Fruit fly (Drosophila melanogaster): Measurements from ENCODE around the gene Nadsyn.

Gene Nadsyn

dm6 chrX:13644696-13645393 lies 73.2 kb downstream of the Nadsyn start (continued):
- no peak for TF ChIP-seq CG10669 (GFP tag; optimal IDR thresholded peaks at IDR 0.05)
- TF ChIP-seq Met (GFP tag; optimal IDR thresholded peaks at IDR 0.05): peak; percentile 21
- TF ChIP-seq achi (GFP tag; optimal IDR thresholded peaks at IDR 0.05): peak; percentile 8
- TF ChIP-seq topi (GFP tag; optimal IDR thresholded peaks at IDR 0.05): peak; percentile 30
- TF ChIP-seq net (GFP tag; optimal IDR thresholded peaks at IDR 0.05): peak; percentile 44
- no peak for TF ChIP-seq CG10631 (GFP tag; optimal IDR thresholded peaks at IDR 0.05)
- TF ChIP-seq salr (GFP tag; optimal IDR thresholded peaks at IDR 0.05): peak in 1 of 2 experiments; percentile 0
- peak; percentile 0 for TF ChIP-seq Lpt (GFP tag; optimal IDR thresholded peaks at IDR 0.05)
- no peak for TF ChIP-seq dac (GFP tag; optimal IDR thresholded peaks at IDR 0.05)

DNA sequence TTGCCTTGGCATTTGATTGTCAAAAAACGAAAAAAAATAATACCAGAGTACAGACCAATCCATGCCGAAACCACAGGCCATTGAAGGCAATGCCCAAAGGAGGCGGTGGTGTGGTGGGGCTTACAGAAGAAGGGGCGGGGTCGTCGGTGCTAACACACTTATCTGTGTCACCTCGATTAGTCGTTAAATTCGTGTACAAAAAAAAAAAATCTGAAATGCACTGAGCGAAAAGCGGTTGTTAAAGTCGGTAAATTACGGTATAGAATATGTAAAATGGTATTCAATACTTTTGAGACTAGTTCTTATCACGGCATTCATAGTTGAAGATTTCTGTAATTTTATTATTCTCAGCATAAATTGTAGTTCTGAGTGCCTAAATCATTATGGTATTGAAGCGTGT lies 74.1 kb downstream of the Nadsyn start:
- TF ChIP-seq CG6276 (GFP tag; optimal IDR thresholded peaks at IDR 0.05): no peak
- peak; percentile 62 for TF ChIP-seq CG34406 (GFP tag; optimal IDR thresholded peaks at IDR 0.05)
- TF ChIP-seq CG3919 (GFP tag; optimal IDR thresholded peaks at IDR 0.05): peak; percentile 73
- peak; percentile 65 for TF ChIP-seq acj6 (GFP tag; optimal IDR thresholded peaks at IDR 0.05)
- peak; percentile 58 for TF ChIP-seq CG15336 (GFP tag; IDR thresholded peaks at IDR 0.05)
- TF ChIP-seq dac (GFP tag; optimal IDR thresholded peaks at IDR 0.05): no peak
- TF ChIP-seq CG10631 (GFP tag; optimal IDR thresholded peaks at IDR 0.05): peak; percentile 69
- TF ChIP-seq OdsH (GFP tag; optimal IDR thresholded peaks at IDR 0.05): peak; percentile 66
- peak; percentile 47 for TF ChIP-seq Sox14 (GFP tag; optimal IDR thresholded peaks at IDR 0.05)
- TF ChIP-seq CG11762 (GFP tag; optimal IDR thresholded peaks at IDR 0.05; ENCODE audit: insufficient read depth): peak; percentile 38
- TF ChIP-seq CG3032 (tag; optimal IDR thresholded peaks at IDR 0.05): peak; percentile 46
- TF ChIP-seq CG9139 (GFP tag; optimal IDR thresholded peaks at IDR 0.05): no peak
- peak; percentile 19 for TF ChIP-seq spab (GFP tag; optimal IDR thresholded peaks at IDR 0.05)
- no peak for TF ChIP-seq Eip93F (GFP tag; optimal IDR thresholded peaks at IDR 0.05)
- TF ChIP-seq cyc (GFP tag; optimal IDR thresholded peaks at IDR 0.05): peak; percentile 64
- peak; percentile 65 for TF ChIP-seq CG7368 (GFP tag; optimal IDR thresholded peaks at IDR 0.05)
- TF ChIP-seq Hr38 (GFP tag; optimal IDR thresholded peaks at IDR 0.05): no peak
- no peak for TF ChIP-seq CG4318 (GFP tag; optimal IDR thresholded peaks at IDR 0.05)
- no peak for TF ChIP-seq Hr4 (GFP tag; optimal IDR thresholded peaks at IDR 0.05)
- TF ChIP-seq fkh (GFP tag; optimal IDR thresholded peaks at IDR 0.05): no peak
- peak; percentile 24 for TF ChIP-seq net (GFP tag; optimal IDR thresholded peaks at IDR 0.05)
- TF ChIP-seq fd59A (GFP tag; optimal IDR thresholded peaks at IDR 0.05): peak; percentile 45
- TF ChIP-seq CG31627 (GFP tag; optimal IDR thresholded peaks at IDR 0.05): peak; percentile 71
- no peak for TF ChIP-seq CG6808 (GFP tag; optimal IDR thresholded peaks at IDR 0.05)
- peak; percentile 72 for TF ChIP-seq CG6792 (GFP tag; optimal IDR thresholded peaks at IDR 0.05)
- no peak for TF ChIP-seq dsx (GFP tag; optimal IDR thresholded peaks at IDR 0.05; ENCODE audit: poor library complexity, severe bottlenecking)
- TF ChIP-seq Lpt (GFP tag; optimal IDR thresholded peaks at IDR 0.05): no peak
- peak; percentile 75 for TF ChIP-seq CG6163 (GFP tag; IDR thresholded peaks at IDR 0.05)
- TF ChIP-seq CG11294 (GFP tag; IDR thresholded peaks at IDR 0.05): 0 out of 2 replicates have a peak, but pooled peaks have one; percentile 33
- TF ChIP-seq Hr39 (GFP tag; optimal IDR thresholded peaks at IDR 0.05): peak; percentile 76
- peak; percentile 69 for TF ChIP-seq svp (GFP tag)
- no peak for TF ChIP-seq Blimp-1 (GFP tag; optimal IDR thresholded peaks at IDR 0.05)
- TF ChIP-seq CG10669 (GFP tag; optimal IDR thresholded peaks at IDR 0.05): peak; percentile 61
- peak; percentile 75 for TF ChIP-seq pdm3 (GFP tag; optimal IDR thresholded peaks at IDR 0.05)
- TF ChIP-seq vri (GFP tag; optimal IDR thresholded peaks at IDR 0.05): peak; percentile 42
- peak; percentile 65 for TF ChIP-seq Sox102F (GFP tag; optimal IDR thresholded peaks at IDR 0.05)
- peak; percentile 91 for TF ChIP-seq Eip78C (GFP tag)
- no peak for TF ChIP-seq CG6854 (GFP tag; optimal IDR thresholded peaks at IDR 0.05)
- TF ChIP-seq eg (GFP tag; IDR thresholded peaks at IDR 0.05): peak; percentile 60; the same call in 2 of the 3 replicates
- TF ChIP-seq Eip75B (GFP tag; optimal IDR thresholded peaks at IDR 0.05): peak; percentile 62
- peak; percentile 64 for TF ChIP-seq Sox15 (GFP tag; optimal IDR thresholded peaks at IDR 0.05)
- peak; percentile 44 for TF ChIP-seq CG11902 (GFP tag; optimal IDR thresholded peaks at IDR 0.05)
- no peak for TF ChIP-seq CG16779 (tag; optimal IDR thresholded peaks at IDR 0.05)
- TF ChIP-seq ss (GFP tag; optimal IDR thresholded peaks at IDR 0.05): peak in 1 of 2 experiments; percentile 23

Data from whole organism, prepupa.